Worm (Caenorhabditis elegans): Measurements from ENCODE around the gene Y60C6A.3.
"Not testable (repeated sequence)": the region's sequence is repeated elsewhere in the genome, so short reads cannot be mapped to it uniquely, and the experiment has no call there.

Gene Y60C6A.3

ce11 chrV:4754123-4754522, 31.5 kb upstream of the Y60C6A.3 start, which contains the start of gene hil-4:
hil-4 (plus strand) TSS chrV:4754313.
- no peak for TF ChIP-seq bed-3 (GFP tag; optimal IDR thresholded peaks at IDR 0.05)
- no peak for TF ChIP-seq unc-62 (GFP tag; optimal IDR thresholded peaks at IDR 0.05)
- no peak for TF ChIP-seq lin-13 (tag; optimal IDR thresholded peaks at IDR 0.05)

- TF ChIP-seq blmp-1 (tag; optimal IDR thresholded peaks at IDR 0.05) = no peak
- TF ChIP-seq lin-13 (tag; optimal IDR thresholded peaks at IDR 0.05) = no peak
- no peak for TF ChIP-seq lsy-2 (tag; optimal IDR thresholded peaks at IDR 0.05)
- TF ChIP-seq ceh-39 (tag; optimal IDR thresholded peaks at IDR 0.05) = no peak
- no peak for TF ChIP-seq flh-1 (GFP tag; optimal IDR thresholded peaks at IDR 0.05)
Observed at ce11 chrV:4754684-4755211, 30.9 kb upstream of the Y60C6A.3 start.

ce11 chrV:4755308-4756029, 30.1 kb upstream of the Y60C6A.3 start, which contains the start of gene pgl-3:
pgl-3 (plus strand) TSS chrV:4755979.
- no peak for TF ChIP-seq unc-62 (GFP tag; optimal IDR thresholded peaks at IDR 0.05)
- TF ChIP-seq ces-1 (GFP tag; optimal IDR thresholded peaks at IDR 0.05) = no peak
- TF ChIP-seq nhr-2 (tag; optimal IDR thresholded peaks at IDR 0.05) = no peak
- no peak for TF ChIP-seq lin-13 (tag; optimal IDR thresholded peaks at IDR 0.05)
- TF ChIP-seq nhr-12 (tag; optimal IDR thresholded peaks at IDR 0.05) = no peak

- TF ChIP-seq mls-2 (tag; optimal IDR thresholded peaks at IDR 0.05) = no peak
- TF ChIP-seq nhr-237 (tag; optimal IDR thresholded peaks at IDR 0.05) = no peak
- no peak for TF ChIP-seq unc-62 (GFP tag; optimal IDR thresholded peaks at IDR 0.05)
Observed at ce11 chrV:4758019-4758418, 27.6 kb upstream of the Y60C6A.3 start.

- TF ChIP-seq lin-13 (tag; optimal IDR thresholded peaks at IDR 0.05) (no peak), drap-1 (GFP tag; optimal IDR thresholded peaks at IDR 0.05) (no peak), nhr-237 (tag; optimal IDR thresholded peaks at IDR 0.05) (no peak), bed-3 (GFP tag; optimal IDR thresholded peaks at IDR 0.05) (no peak), ceh-39 (tag; optimal IDR thresholded peaks at IDR 0.05) (no peak), flh-1 (GFP tag; optimal IDR thresholded peaks at IDR 0.05) (no peak), nhr-76 (tag; optimal IDR thresholded peaks at IDR 0.05) (no peak), lsy-2 (tag; optimal IDR thresholded peaks at IDR 0.05) (no peak), mls-2 (tag; optimal IDR thresholded peaks at IDR 0.05) (no peak), ham-2 (GFP tag; optimal IDR thresholded peaks at IDR 0.05) (no peak), zip-8 (tag; optimal IDR thresholded peaks at IDR 0.05) (no peak), lin-32 (GFP tag; optimal IDR thresholded peaks at IDR 0.05) (no peak), nhr-28 (tag; optimal IDR thresholded peaks at IDR 0.05) (no peak), blmp-1 (tag; optimal IDR thresholded peaks at IDR 0.05) (no peak), nhr-2 (tag; optimal IDR thresholded peaks at IDR 0.05) (no peak), hlh-1 (tag; optimal IDR thresholded peaks at IDR 0.05) (no peak), sem-2 (GFP tag; optimal IDR thresholded peaks at IDR 0.05) (no peak), ces-1 (GFP tag; optimal IDR thresholded peaks at IDR 0.05) (no peak), sptf-1 (tag; optimal IDR thresholded peaks at IDR 0.05) (no peak)
Observed at ce11 chrV:4758540-4758939, 27.1 kb upstream of the Y60C6A.3 start.

ce11 chrV:4760674-4761073, 24.9 kb upstream of the Y60C6A.3 start, which contains the start of gene bgnt-1.4:
bgnt-1.4 (plus strand) TSS chrV:4760974.
- TF ChIP-seq sptf-1, blmp-1, nhr-28 (tag; optimal IDR thresholded peaks at IDR 0.05): not testable (repeated sequence)

ce11 chrV:4766501-4766900, 19.1 kb upstream of the Y60C6A.3 start, which contains the start of gene C18G1.8:
C18G1.8 (minus strand) TSS chrV:4766601.
- no peak for TF ChIP-seq blmp-1 (tag; optimal IDR thresholded peaks at IDR 0.05)
- no peak for TF ChIP-seq snpc-4 (tag; optimal IDR thresholded peaks at IDR 0.05)
- TF ChIP-seq bed-3 (GFP tag; optimal IDR thresholded peaks at IDR 0.05) = no peak
- no peak for TF ChIP-seq hlh-1 (tag; optimal IDR thresholded peaks at IDR 0.05)

ce11 chrV:4769633-4770032, 16.0 kb upstream of the Y60C6A.3 start, which contains the start of gene C18G1.9:
C18G1.9 (minus strand) TSS chrV:4769733.
- no peak for TF ChIP-seq nhr-12 (tag; optimal IDR thresholded peaks at IDR 0.05)
- TF ChIP-seq nhr-28 (tag; optimal IDR thresholded peaks at IDR 0.05) = no peak
- no peak for TF ChIP-seq unc-39 (tag; optimal IDR thresholded peaks at IDR 0.05)
- TF ChIP-seq M03D4.4 (tag; optimal IDR thresholded peaks at IDR 0.05) = no peak
- TF ChIP-seq blmp-1 (tag; optimal IDR thresholded peaks at IDR 0.05) = no peak
- TF ChIP-seq zip-8 (tag; optimal IDR thresholded peaks at IDR 0.05) = no peak
- TF ChIP-seq nhr-2 (tag; optimal IDR thresholded peaks at IDR 0.05) = no peak
- TF ChIP-seq ham-2 (GFP tag; optimal IDR thresholded peaks at IDR 0.05) = no peak
- no peak for TF ChIP-seq nhr-76 (tag; optimal IDR thresholded peaks at IDR 0.05)
- TF ChIP-seq sptf-1 (tag; optimal IDR thresholded peaks at IDR 0.05) = no peak
